Fruit fly (Drosophila melanogaster): ENCODE data around the gene Brd8.
A peak's percentile ranks its signal among the peaks of the same experiment; 100 is the strongest.

Gene Brd8

dm6 chr3R:29219948-29220347, 3.3 kb upstream of the Brd8 start, which contains the start of gene eEF1gamma (continued):
- TF ChIP-seq CG18619 (GFP tag; optimal IDR thresholded peaks at IDR 0.05), result peak; percentile 98
- TF ChIP-seq CG6813 (GFP tag; optimal IDR thresholded peaks at IDR 0.05), result peak; percentile 98
- TF ChIP-seq MESR4 (GFP tag; optimal IDR thresholded peaks at IDR 0.05), result peak; percentile 97
- peak; percentile 97 for TF ChIP-seq CG8290 (GFP tag; optimal IDR thresholded peaks at IDR 0.05)
- peak; percentile 97 for TF ChIP-seq CG8290 (tag; optimal IDR thresholded peaks at IDR 0.05)
- peak; percentile 94 for TF ChIP-seq dati (GFP tag; IDR thresholded peaks at IDR 0.05)
- peak; percentile 86 for TF ChIP-seq zen (tag; optimal IDR thresholded peaks at IDR 0.05)
- peak; percentile 82 for TF ChIP-seq CG17802 (tag; optimal IDR thresholded peaks at IDR 0.05)
- no peak for TF ChIP-seq CG17568 (GFP tag; optimal IDR thresholded peaks at IDR 0.05)
- peak; percentile 95 for TF ChIP-seq CG12744 (GFP tag; optimal IDR thresholded peaks at IDR 0.05)
- TF ChIP-seq CG4820 (GFP tag; optimal IDR thresholded peaks at IDR 0.05), result peak; percentile 88
- TF ChIP-seq pzg (GFP tag; optimal IDR thresholded peaks at IDR 0.05), result peak; percentile 81
- peak; percentile 95 for TF ChIP-seq HmgZ (tag; optimal IDR thresholded peaks at IDR 0.05)
- TF ChIP-seq pb (GFP tag; optimal IDR thresholded peaks at IDR 0.05), result peak; percentile 96
- no peak for TF ChIP-seq Trl (optimal IDR thresholded peaks at IDR 0.05)
- peak; percentile 95 for TF ChIP-seq Trl (GFP tag; optimal IDR thresholded peaks at IDR 0.05)
- peak; percentile 96 for TF ChIP-seq nerfin-2 (GFP tag; IDR thresholded peaks at IDR 0.05; ENCODE audit: partially characterized antibody)
- TF ChIP-seq CkIIα-i1 (GFP tag; IDR thresholded peaks at IDR 0.05), result peak; percentile 73; the same call in 1 of the 2 replicates
- peak; percentile 98 for TF ChIP-seq CG9727 (GFP tag; optimal IDR thresholded peaks at IDR 0.05)
- peak; percentile 96 for TF ChIP-seq Dbx (GFP tag; IDR thresholded peaks at IDR 0.05)
- TF ChIP-seq CG13287 (GFP tag; IDR thresholded peaks at IDR 0.05; ENCODE audit: partially characterized antibody), result peak; percentile 92
- TF ChIP-seq Lpt (GFP tag; optimal IDR thresholded peaks at IDR 0.05), result no peak
- peak; percentile 90 for TF ChIP-seq ara (GFP tag; IDR thresholded peaks at IDR 0.05)
- TF ChIP-seq CG17359 (tag; optimal IDR thresholded peaks at IDR 0.05), result peak; percentile 92
- peak; percentile 96 for TF ChIP-seq disco-r (GFP tag; optimal IDR thresholded peaks at IDR 0.05)
- TF ChIP-seq toy (GFP tag; IDR thresholded peaks at IDR 0.05), result peak; percentile 89
- peak; percentile 86 for TF ChIP-seq CG12942 (GFP tag; optimal IDR thresholded peaks at IDR 0.05)
- TF ChIP-seq Sox100B (GFP tag; optimal IDR thresholded peaks at IDR 0.05), result peak; percentile 96
- TF ChIP-seq emc (GFP tag; optimal IDR thresholded peaks at IDR 0.05), result peak; percentile 94
- peak; percentile 92 for TF ChIP-seq slbo (GFP tag; IDR thresholded peaks at IDR 0.05)
- TF ChIP-seq ato (GFP tag; IDR thresholded peaks at IDR 0.05; ENCODE audit: partially characterized antibody), result peak; percentile 89
- TF ChIP-seq cad (GFP tag; optimal IDR thresholded peaks at IDR 0.05), result no peak
- peak; percentile 81 for TF ChIP-seq Nf-YC (tag; optimal IDR thresholded peaks at IDR 0.05)
- TF ChIP-seq CG14710 (tag; optimal IDR thresholded peaks at IDR 0.05), result peak; percentile 95
- TF ChIP-seq CG7786 (GFP tag; optimal IDR thresholded peaks at IDR 0.05), result peak; percentile 81
- TF ChIP-seq CoRest (tag; optimal IDR thresholded peaks at IDR 0.05), result peak; percentile 89
- TF ChIP-seq CG9437 (GFP tag; optimal IDR thresholded peaks at IDR 0.05), result peak; percentile 92
- TF ChIP-seq cato (GFP tag; optimal IDR thresholded peaks at IDR 0.05; ENCODE audit: borderline replicate concordance), result peak; percentile 91
- peak; percentile 91 for TF ChIP-seq CG13894 (tag; optimal IDR thresholded peaks at IDR 0.05)
- TF ChIP-seq CG17612 (GFP tag; IDR thresholded peaks at IDR 0.05), result peak; percentile 89
- peak; percentile 92 for TF ChIP-seq CG3065 (GFP tag; optimal IDR thresholded peaks at IDR 0.05)
- peak; percentile 94 for TF ChIP-seq CG14014 (GFP tag; IDR thresholded peaks at IDR 0.05)
- TF ChIP-seq crc (GFP tag; optimal IDR thresholded peaks at IDR 0.05), result peak; percentile 94
- TF ChIP-seq bab2 (GFP tag; optimal IDR thresholded peaks at IDR 0.05), result peak; percentile 85
- peak; percentile 91 for TF ChIP-seq CG17829 (tag; optimal IDR thresholded peaks at IDR 0.05)
- peak; percentile 93 for TF ChIP-seq CG5953 (GFP tag; IDR thresholded peaks at IDR 0.05)
- TF ChIP-seq yki (optimal IDR thresholded peaks at IDR 0.05), result no peak
- TF ChIP-seq sd (tag; optimal IDR thresholded peaks at IDR 0.05), result peak; percentile 53
- peak; percentile 90 for TF ChIP-seq sim (GFP tag; IDR thresholded peaks at IDR 0.05)
- TF ChIP-seq CG10462 (GFP tag; optimal IDR thresholded peaks at IDR 0.05), result peak; percentile 90
- TF ChIP-seq CG9797 (GFP tag; optimal IDR thresholded peaks at IDR 0.05), result peak; percentile 68
- peak; percentile 99 for TF ChIP-seq ci (GFP tag; IDR thresholded peaks at IDR 0.05)
